Worm (Caenorhabditis elegans): ENCODE data around the gene F29G6.1.

- TF ChIP-seq ztf-23 (GFP tag; IDR thresholded peaks at IDR 0.05), result no peak
- TF ChIP-seq flt-1 (GFP tag; IDR thresholded peaks at IDR 0.05), result no peak
- no peak for TF ChIP-seq ztf-29 (GFP tag; IDR thresholded peaks at IDR 0.05)
- TF ChIP-seq ref-1 (GFP tag; conservative IDR thresholded peaks at IDR 0.05), result no peak
- TF ChIP-seq cog-1 (tag; optimal IDR thresholded peaks at IDR 0.05), result no peak
Observed at ce11 chrX:11480032-11480431, 22.0 kb upstream of the F29G6.1 start.
